Worm (Caenorhabditis elegans): ENCODE results near the gene nhr-95.

The nhr-95 gene

ce11 chrV:19124586-19124985 is 42.1 kb upstream of the nhr-95 start, which contains the start of gene bed-1:
TSS of gene bed-1 (minus strand) at chrV:19124922.
- TF ChIP-seq sdc-2 (tag; optimal IDR thresholded peaks at IDR 0.05) (no peak), ceh-31 (tag; optimal IDR thresholded peaks at IDR 0.05) (no peak), unc-3 (GFP tag; conservative IDR thresholded peaks at IDR 0.05) (no peak), unc-3 (tag; optimal IDR thresholded peaks at IDR 0.05) (no peak), odd-2 (tag; optimal IDR thresholded peaks at IDR 0.05) (no peak), dmd-4 (tag; optimal IDR thresholded peaks at IDR 0.05; ENCODE audit: borderline replicate concordance) (no peak), unc-55 (GFP tag; optimal IDR thresholded peaks at IDR 0.05) (no peak), fkh-6 (tag; optimal IDR thresholded peaks at IDR 0.05) (no peak), sox-2 (GFP tag; IDR thresholded peaks at IDR 0.05) (no peak), C08G9.2 (tag; optimal IDR thresholded peaks at IDR 0.05) (no peak), ceh-22 (tag; optimal IDR thresholded peaks at IDR 0.05) (no peak), hlh-6 (tag; optimal IDR thresholded peaks at IDR 0.05) (no peak), elt-4 (tag; optimal IDR thresholded peaks at IDR 0.05) (no peak), syd-9 (tag; optimal IDR thresholded peaks at IDR 0.05) (no peak), fkh-10 (GFP tag; optimal IDR thresholded peaks at IDR 0.05) (no peak), dve-1 (tag; optimal IDR thresholded peaks at IDR 0.05) (no peak), elt-2 (tag; optimal IDR thresholded peaks at IDR 0.05) (no peak), unc-42 (tag; optimal IDR thresholded peaks at IDR 0.05) (no peak)

DNA sequence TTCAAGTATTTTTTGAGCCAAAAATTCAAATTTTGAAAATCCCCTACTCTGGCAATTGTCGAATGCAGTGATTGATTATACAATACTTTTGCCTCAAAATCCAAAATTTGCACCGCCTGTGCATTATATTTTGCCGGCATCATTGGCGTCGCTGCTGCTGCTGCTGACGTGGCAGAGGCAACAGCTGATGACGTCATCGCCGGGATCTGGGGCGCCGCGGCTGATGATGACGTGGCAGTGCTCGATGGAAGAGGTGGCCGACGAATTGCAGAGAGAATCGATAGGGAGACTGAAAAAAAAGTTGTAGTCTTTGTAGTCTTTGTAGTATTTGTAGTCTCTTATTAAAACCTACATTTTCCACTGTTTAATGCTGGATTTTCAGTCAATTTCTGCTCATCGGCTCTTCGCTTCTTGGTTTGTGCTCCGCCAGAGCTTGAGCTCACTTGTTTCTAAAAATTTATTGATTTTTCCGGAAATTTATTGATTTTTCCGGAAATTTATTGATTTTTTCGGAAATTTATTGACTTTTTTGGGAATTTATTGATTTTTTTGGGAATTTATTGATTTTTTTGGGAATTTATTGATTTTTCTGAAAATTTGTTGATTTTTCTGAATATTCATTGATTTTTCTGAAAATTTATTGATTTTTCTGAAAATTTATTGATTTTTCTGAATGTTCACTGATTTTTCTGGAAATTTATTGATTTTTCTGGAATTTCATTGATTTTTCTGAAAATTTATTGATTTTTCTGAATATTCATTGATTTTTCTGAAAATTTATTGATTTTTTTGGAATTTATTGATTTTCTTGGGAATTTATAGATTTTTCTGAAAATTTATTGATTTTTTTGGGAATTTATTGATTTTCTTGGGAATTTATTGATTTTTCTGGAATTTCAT is 38.6 kb upstream of the nhr-95 start:
- TF ChIP-seq ceh-22 (tag; optimal IDR thresholded peaks at IDR 0.05) = no peak
- no peak for TF ChIP-seq ama-1 (optimal IDR thresholded peaks at IDR 0.05)
- peak; percentile 74 for TF ChIP-seq ceh-48 (tag; optimal IDR thresholded peaks at IDR 0.05)
- no peak for TF ChIP-seq ceh-30 (tag; optimal IDR thresholded peaks at IDR 0.05)

DNA sequence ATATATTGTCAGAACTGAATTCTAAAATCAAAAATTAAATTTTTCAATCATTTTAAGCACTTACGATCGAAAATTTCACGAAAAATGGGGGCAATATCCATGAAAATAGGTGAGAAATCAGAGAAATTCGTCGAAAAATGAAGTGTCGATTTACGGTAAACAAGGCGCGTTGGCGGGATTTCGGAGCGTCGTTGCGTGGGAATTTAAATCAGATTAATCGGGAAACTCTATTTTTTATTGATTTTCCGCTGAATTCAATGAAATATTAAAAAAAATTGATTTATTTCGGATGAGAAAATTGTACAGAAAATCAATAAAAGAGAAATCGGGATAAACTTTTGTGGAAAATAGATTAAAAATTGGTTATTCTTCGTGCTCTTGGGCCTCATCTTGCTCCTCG is 36.8 kb upstream of the nhr-95 start, which contains the start of gene Y39B6A.13:
Gene Y39B6A.13 (minus strand): TSS at position 166 of the 400 bp plus-strand sequence.
- TF ChIP-seq sdc-2 (tag; optimal IDR thresholded peaks at IDR 0.05) (no peak), ama-1 (optimal IDR thresholded peaks at IDR 0.05) (no peak), sox-2 (GFP tag; IDR thresholded peaks at IDR 0.05) (no peak), ceh-48 (tag; optimal IDR thresholded peaks at IDR 0.05) (peak; percentile 21), ceh-30 (tag; optimal IDR thresholded peaks at IDR 0.05) (no peak), unc-42 (tag; optimal IDR thresholded peaks at IDR 0.05) (peak; percentile 35), pag-3 (tag; optimal IDR thresholded peaks at IDR 0.05; ENCODE audit: borderline replicate concordance) (no peak), mec-3 (tag; optimal IDR thresholded peaks at IDR 0.05; ENCODE audit: borderline replicate concordance) (no peak), ttx-3 (tag; optimal IDR thresholded peaks at IDR 0.05) (no peak), ahr-1 (tag; optimal IDR thresholded peaks at IDR 0.05) (no peak), hlh-15 (tag; optimal IDR thresholded peaks at IDR 0.05) (no peak)

ce11 chrV:19118312-19118711 is 35.9 kb upstream of the nhr-95 start, which contains the start of gene pro-3:
TSS of gene pro-3 (minus strand) at chrV:19118412.
- no peak for TF ChIP-seq pag-3 (tag; optimal IDR thresholded peaks at IDR 0.05; ENCODE audit: borderline replicate concordance)
- no peak for TF ChIP-seq ceh-9 (tag; optimal IDR thresholded peaks at IDR 0.05)
- no peak for TF ChIP-seq nhr-232 (tag; optimal IDR thresholded peaks at IDR 0.05)
- TF ChIP-seq pros-1 (tag; optimal IDR thresholded peaks at IDR 0.05) = no peak
- TF ChIP-seq C08G9.2 (tag; optimal IDR thresholded peaks at IDR 0.05) = no peak
- no peak for TF ChIP-seq ets-4 (tag; optimal IDR thresholded peaks at IDR 0.05)
- TF ChIP-seq C38D4.7 (GFP tag; optimal IDR thresholded peaks at IDR 0.05) = no peak
- no peak for TF ChIP-seq odd-2 (tag; optimal IDR thresholded peaks at IDR 0.05)
- no peak for TF ChIP-seq sox-4 (tag; optimal IDR thresholded peaks at IDR 0.05)

ce11 chrV:19116872-19117372 is 34.5 kb upstream of the nhr-95 start:
- TF ChIP-seq ceh-48 (tag; optimal IDR thresholded peaks at IDR 0.05) (peak; percentile 36), pros-1 (tag; optimal IDR thresholded peaks at IDR 0.05) (no peak), ceh-6 (GFP tag; optimal IDR thresholded peaks at IDR 0.05) (no peak)

All from whole organism, late embryonic.